Worm (Caenorhabditis elegans) whole organism, mixed stage, embryonic: ENCODE results near the gene T05A12.4.

ENCODE experiments used
- M03D4.4 ChIP-seq: sonication (generic microtip); optimal IDR thresholded peaks from 2 replicates; lab custom pipeline; 2017; ENCODE audit warnings: mild to moderate bottlenecking, missing genetic modification characterization, missing compliant biosample characterization
- bed-3 ChIP-seq: fragments of 200-800 bp; sonication (Bioruptor generic); optimal IDR thresholded peaks from 3 replicates; lab custom pipeline; 2018; ENCODE audit warnings: mild to moderate bottlenecking, missing genetic modification characterization, moderate library complexity, missing compliant biosample characterization
- blmp-1 ChIP-seq: fragments of 150-350 bp; optimal IDR thresholded peaks from 2 replicates; lab custom pipeline; 2014; ENCODE audit warnings: missing biosample characterization, missing genetic modification characterization
- ceh-39 ChIP-seq: fragments of 150-350 bp; optimal IDR thresholded peaks from 2 replicates; lab custom pipeline; 2014; ENCODE audit warnings: missing biosample characterization, missing genetic modification characterization
- ceh-43 ChIP-seq: fragments of 200-800 bp; sonication (Bioruptor generic); optimal IDR thresholded peaks from 2 replicates; lab custom pipeline; 2018; ENCODE audit warnings: mild to moderate bottlenecking, missing genetic modification characterization, moderate library complexity, missing compliant biosample characterization
- ceh-83 ChIP-seq: fragments of 200-800 bp; sonication (Bioruptor generic); optimal IDR thresholded peaks from 2 replicates; lab custom pipeline; 2018; ENCODE audit warnings: mild to moderate bottlenecking, missing genetic modification characterization, missing compliant biosample characterization
- ces-1 ChIP-seq: fragments of 150-350 bp; optimal IDR thresholded peaks from 2 replicates; lab custom pipeline; 2014; ENCODE audit warnings: missing biosample characterization, missing genetic modification reagents, missing genetic modification characterization
- cnd-1 ChIP-seq: fragments of 200-800 bp; sonication (Bioruptor generic); optimal IDR thresholded peaks from 2 replicates; lab custom pipeline; 2018; ENCODE audit warnings: mild to moderate bottlenecking, missing genetic modification characterization, missing compliant biosample characterization
- drap-1 ChIP-seq: fragments of 200-800 bp; sonication (Bioruptor generic); optimal IDR thresholded peaks from 3 replicates; lab custom pipeline; 2018; ENCODE audit warnings: mild to moderate bottlenecking, missing genetic modification characterization, missing compliant biosample characterization
- elt-1 ChIP-seq: sonication (generic microtip); optimal IDR thresholded peaks from 2 replicates; lab custom pipeline; 2017; ENCODE audit warnings: missing genetic modification characterization, mild to moderate bottlenecking, missing compliant biosample characterization, antibody characterized with exemption, moderate library complexity, borderline replicate concordance; ENCODE audit not compliant: insufficient read depth
- elt-3 ChIP-seq: fragments of 150-350 bp; optimal IDR thresholded peaks from 2 replicates; lab custom pipeline; 2014; ENCODE audit warnings: missing biosample characterization, missing genetic modification characterization
- flh-1 ChIP-seq: fragments of 200-800 bp; sonication (Bioruptor generic); optimal IDR thresholded peaks from 2 replicates; lab custom pipeline; 2018; ENCODE audit warnings: mild to moderate bottlenecking, missing genetic modification characterization, moderate library complexity, missing compliant biosample characterization
- ham-2 ChIP-seq: fragments of 200-800 bp; sonication (Bioruptor generic); optimal IDR thresholded peaks from 2 replicates; lab custom pipeline; 2018; ENCODE audit warnings: mild to moderate bottlenecking, missing genetic modification characterization, missing compliant biosample characterization
- hlh-1 ChIP-seq: fragments of 150-350 bp; optimal IDR thresholded peaks from 2 replicates; lab custom pipeline; 2014; ENCODE audit warnings: missing biosample characterization, missing genetic modification reagents, missing genetic modification characterization
- lin-32 ChIP-seq: fragments of 200-800 bp; sonication (Bioruptor generic); optimal IDR thresholded peaks from 2 replicates; lab custom pipeline; 2018; ENCODE audit warnings: mild to moderate bottlenecking, missing genetic modification characterization, missing compliant biosample characterization
- lsy-2 ChIP-seq: fragments of 150-350 bp; optimal IDR thresholded peaks from 2 replicates; lab custom pipeline; 2014; ENCODE audit warnings: missing biosample characterization, missing genetic modification characterization
- mab-5 ChIP-seq: fragments of 150-350 bp; optimal IDR thresholded peaks from 2 replicates; lab custom pipeline; 2014; ENCODE audit warnings: missing biosample characterization, missing genetic modification characterization
- mep-1 ChIP-seq: fragments of 150-350 bp; optimal IDR thresholded peaks from 2 replicates; lab custom pipeline; 2017; ENCODE audit warnings: missing biosample characterization, missing genetic modification reagents, missing genetic modification characterization, inconsistent platforms
- mls-2 ChIP-seq: sonication (generic microtip); optimal IDR thresholded peaks from 2 replicates; lab custom pipeline; 2016; ENCODE audit warnings: mild to moderate bottlenecking, missing genetic modification characterization, moderate library complexity, missing compliant biosample characterization
- nhr-12 ChIP-seq: fragments of 150-350 bp; optimal IDR thresholded peaks from 2 replicates; lab custom pipeline; 2014; ENCODE audit warnings: missing biosample characterization, missing genetic modification characterization
- nhr-2 ChIP-seq: fragments of 150-350 bp; optimal IDR thresholded peaks from 2 replicates; lab custom pipeline; 2014; ENCODE audit warnings: missing biosample characterization, missing genetic modification characterization
- nhr-237 ChIP-seq: fragments of 150-350 bp; optimal IDR thresholded peaks from 2 replicates; lab custom pipeline; 2014; ENCODE audit warnings: missing biosample characterization, missing genetic modification characterization
- nhr-28 ChIP-seq: fragments of 150-350 bp; optimal IDR thresholded peaks from 2 replicates; lab custom pipeline; 2014; ENCODE audit warnings: missing biosample characterization, missing genetic modification characterization
- nhr-76 ChIP-seq: sonication (generic microtip); optimal IDR thresholded peaks from 2 replicates; lab custom pipeline; 2017; ENCODE audit warnings: missing biosample characterization, missing genetic modification characterization
- sem-2 ChIP-seq: fragments of 200-800 bp; sonication (Bioruptor generic); optimal IDR thresholded peaks from 2 replicates; lab custom pipeline; 2018; ENCODE audit warnings: mild to moderate bottlenecking, missing genetic modification characterization, missing compliant biosample characterization
- sptf-1 ChIP-seq: sonication (generic microtip); optimal IDR thresholded peaks from 2 replicates; lab custom pipeline; 2017; ENCODE audit warnings: mild to moderate bottlenecking, missing genetic modification characterization, moderate library complexity, missing compliant biosample characterization
- tbx-8 ChIP-seq: fragments of 200-800 bp; sonication (Bioruptor generic); optimal IDR thresholded peaks from 2 replicates; lab custom pipeline; 2018; ENCODE audit warnings: mild to moderate bottlenecking, missing genetic modification characterization, moderate library complexity, missing compliant biosample characterization
- unc-39 ChIP-seq: fragments of 150-350 bp; optimal IDR thresholded peaks from 2 replicates; lab custom pipeline; 2014; ENCODE audit warnings: missing biosample characterization, missing genetic modification characterization
- unc-62 ChIP-seq: fragments of 150-350 bp; optimal IDR thresholded peaks from 2 replicates; lab custom pipeline; 2014; ENCODE audit warnings: missing biosample characterization, missing genetic modification reagents, missing genetic modification characterization
- zip-8 ChIP-seq: fragments of 150-350 bp; optimal IDR thresholded peaks from 2 replicates; lab custom pipeline; 2014; ENCODE audit warnings: missing biosample characterization, missing genetic modification characterization
- ztf-11 ChIP-seq: fragments of 150-350 bp; optimal IDR thresholded peaks from 2 replicates; lab custom pipeline; 2014; ENCODE audit warnings: missing biosample characterization, missing genetic modification characterization

T05A12.4 gene

ce11 chrIV:6859270-6859669 is 28.5 kb upstream of the T05A12.4 start, which contains the start of gene R13H7.2:
Gene R13H7.2, minus strand, starts transcription at chrIV:6859370.
- TF ChIP-seq ztf-11: no peak
- TF ChIP-seq mls-2 (tag; lab: Kevin White, UChicago): no peak
- TF ChIP-seq hlh-1 (tag; lab: Kevin White, UChicago): no peak
- TF ChIP-seq nhr-2 (tag; lab: Kevin White, UChicago): no peak
- TF ChIP-seq nhr-237 (tag; lab: Kevin White, UChicago): no peak
- no peak for TF ChIP-seq drap-1
- TF ChIP-seq ceh-43 (GFP tag; lab: Kevin White, UChicago): no peak
- no peak for TF ChIP-seq elt-3 (tag; lab: Kevin White, UChicago)
- no peak for TF ChIP-seq ceh-39 (tag; lab: Kevin White, UChicago)
- no peak for TF ChIP-seq mab-5
- no peak for TF ChIP-seq lin-32 (GFP tag; lab: Kevin White, UChicago)
- no peak for TF ChIP-seq ham-2 (GFP tag; lab: Kevin White, UChicago)
- no peak for TF ChIP-seq nhr-76
- no peak for TF ChIP-seq sptf-1 (tag; lab: Kevin White, UChicago)
- TF ChIP-seq flh-1 (GFP tag; lab: Kevin White, UChicago): no peak
- no peak for TF ChIP-seq mep-1
- no peak for TF ChIP-seq unc-62 (GFP tag; lab: Kevin White, UChicago)

- TF ChIP-seq nhr-28 (tag; lab: Kevin White, UChicago): no peak
- no peak for TF ChIP-seq mep-1
Measured at ce11 chrIV:6867791-6868190, 20.0 kb upstream of the T05A12.4 start, which contains the start of gene srx-20. Gene srx-20, plus strand, starts transcription at chrIV:6868091.

- TF ChIP-seq unc-62 (GFP tag; lab: Kevin White, UChicago): no peak
- no peak for TF ChIP-seq mls-2 (tag; lab: Kevin White, UChicago)
- no peak for TF ChIP-seq mab-5
- TF ChIP-seq zip-8 (tag; lab: Kevin White, UChicago): no peak
- no peak for TF ChIP-seq nhr-76
- no peak for TF ChIP-seq hlh-1 (tag; lab: Kevin White, UChicago)
- no peak for TF ChIP-seq ces-1
- no peak for TF ChIP-seq M03D4.4 (tag; lab: Kevin White, UChicago)
- TF ChIP-seq bed-3 (GFP tag; lab: Kevin White, UChicago): no peak
- no peak for TF ChIP-seq sem-2 (GFP tag; lab: Kevin White, UChicago)
- no peak for TF ChIP-seq lin-32 (GFP tag; lab: Kevin White, UChicago)
- TF ChIP-seq flh-1 (GFP tag; lab: Kevin White, UChicago): no peak
- TF ChIP-seq unc-39 (tag; lab: Kevin White, UChicago): no peak
- no peak for TF ChIP-seq blmp-1 (tag; lab: Kevin White, UChicago)
- no peak for TF ChIP-seq ztf-11
Measured at ce11 chrIV:6872958-6873357, 14.8 kb upstream of the T05A12.4 start, which contains the start of gene srx-19. Gene srx-19, plus strand, starts transcription at chrIV:6873258.

ce11 chrIV:6878912-6879554 is 8.7 kb upstream of the T05A12.4 start:
- TF ChIP-seq nhr-12 (tag; lab: Kevin White, UChicago): no peak
- TF ChIP-seq mls-2 (tag; lab: Kevin White, UChicago): no peak
- peak; percentile 23 for TF ChIP-seq cnd-1

- no peak for TF ChIP-seq lsy-2 (tag; lab: Kevin White, UChicago)
- no peak for TF ChIP-seq flh-1 (GFP tag; lab: Kevin White, UChicago)
- no peak for TF ChIP-seq tbx-8 (GFP tag; lab: Kevin White, UChicago)
- no peak for TF ChIP-seq nhr-28 (tag; lab: Kevin White, UChicago)
- TF ChIP-seq elt-3 (tag; lab: Kevin White, UChicago): no peak
- no peak for TF ChIP-seq nhr-76
Measured at ce11 chrIV:6879666-6880210, 8.0 kb upstream of the T05A12.4 start.

- TF ChIP-seq unc-39 (tag; lab: Kevin White, UChicago) (no peak), nhr-28 (tag; lab: Kevin White, UChicago) (no peak), ces-1 (no peak), unc-62 (GFP tag; lab: Kevin White, UChicago) (no peak), mls-2 (tag; lab: Kevin White, UChicago) (no peak), ceh-83 (no peak), elt-1 (tag; lab: Kevin White, UChicago) (no peak), hlh-1 (tag; lab: Kevin White, UChicago) (no peak), sptf-1 (tag; lab: Kevin White, UChicago) (no peak), ceh-43 (GFP tag; lab: Kevin White, UChicago) (no peak)
Measured at ce11 chrIV:6880415-6880814, 7.3 kb upstream of the T05A12.4 start.
